Fruit fly (Drosophila melanogaster): ENCODE measurements around the gene foxo.

Gene foxo

DNA sequence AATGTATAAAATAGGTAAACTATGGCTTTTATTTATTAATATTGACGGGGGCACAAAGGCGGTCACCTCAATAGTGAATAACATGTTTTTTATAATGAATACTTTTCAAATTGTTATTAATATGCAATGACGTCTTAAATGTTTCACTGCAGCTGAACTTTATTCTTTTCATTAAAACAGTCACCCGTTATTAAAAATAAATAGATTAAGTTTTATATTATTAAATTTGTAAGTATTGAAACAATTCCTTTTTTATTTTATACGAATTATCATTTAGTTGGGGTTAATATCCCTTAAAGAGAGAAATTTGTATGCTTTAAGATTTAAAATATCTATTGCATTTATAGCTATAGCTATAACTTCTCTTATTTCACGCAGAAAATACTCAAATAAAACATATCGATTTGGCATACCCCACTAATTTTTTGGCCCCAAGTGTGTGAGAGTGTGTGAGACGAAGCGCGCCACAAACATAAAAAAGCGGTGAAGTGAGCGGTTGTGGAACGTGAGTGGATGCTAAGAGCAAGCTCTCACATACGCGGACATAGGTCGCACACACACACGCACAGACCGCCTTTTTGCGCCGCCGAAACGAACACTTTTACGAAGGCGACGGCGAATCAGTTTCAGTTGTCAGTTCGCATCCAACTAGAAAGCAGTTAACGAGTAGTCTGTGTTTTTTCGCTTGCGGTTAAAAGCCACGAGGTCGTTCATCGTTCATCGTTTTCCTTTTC, at the start of gene foxo:
TSS of gene foxo (plus strand) at position 626 of the 734 bp plus-strand sequence.
- TF ChIP-seq insv (optimal IDR thresholded peaks at IDR 0.05): no peak
- no peak for TF ChIP-seq psq (optimal IDR thresholded peaks at IDR 0.05)
- no peak for TF ChIP-seq Myc (optimal IDR thresholded peaks at IDR 0.05)
- TF ChIP-seq ttk (optimal IDR thresholded peaks at IDR 0.05): no peak
- no peak for TF ChIP-seq h (optimal IDR thresholded peaks at IDR 0.05)
- TF ChIP-seq Sin3A (optimal IDR thresholded peaks at IDR 0.05): no peak

DNA sequence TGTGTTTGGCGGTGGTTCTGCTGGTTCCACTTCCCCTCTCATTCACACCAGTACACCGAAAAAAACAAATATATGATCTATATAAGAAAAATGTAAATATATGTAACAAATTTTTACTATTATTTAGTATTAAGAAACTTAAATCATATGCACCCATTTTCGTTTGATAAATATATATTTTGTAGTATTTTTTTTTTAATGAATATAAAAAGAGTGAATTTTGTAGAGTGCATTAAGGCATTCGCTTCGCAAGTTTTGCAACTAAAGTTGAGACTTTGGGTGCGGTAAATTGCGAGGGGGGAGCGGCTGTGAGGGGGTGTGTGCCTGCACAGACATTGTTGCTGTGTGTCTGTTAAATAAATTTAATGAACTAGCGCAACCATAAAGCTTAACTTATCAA, 49.2 kb upstream of the foxo start:
- TF ChIP-seq Myc (optimal IDR thresholded peaks at IDR 0.05) (no peak), ttk (optimal IDR thresholded peaks at IDR 0.05) (no peak), Sin3A (optimal IDR thresholded peaks at IDR 0.05) (no peak), psq (optimal IDR thresholded peaks at IDR 0.05) (no peak), insv (optimal IDR thresholded peaks at IDR 0.05) (no peak)

DNA sequence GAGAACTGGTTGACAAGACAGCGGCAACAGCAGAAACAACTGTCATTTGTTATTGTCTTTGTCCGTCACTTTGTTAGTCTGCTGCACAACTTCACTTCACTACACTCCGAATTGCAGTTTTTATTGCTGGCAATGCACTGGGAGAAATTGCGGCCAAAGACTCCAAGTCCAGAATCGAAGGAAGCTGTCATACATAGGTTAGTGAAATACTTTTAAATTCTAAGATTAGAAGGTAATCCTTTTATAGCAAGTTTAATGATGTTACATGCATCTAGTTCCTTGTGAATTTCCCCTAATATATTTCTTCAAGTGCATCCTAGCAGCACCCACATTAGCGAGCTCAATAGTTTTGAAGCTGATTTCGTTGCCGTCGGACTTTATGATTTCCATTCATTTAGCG, 47.9 kb upstream of the foxo start:
- TF ChIP-seq Myc (optimal IDR thresholded peaks at IDR 0.05): no peak
- TF ChIP-seq ttk (optimal IDR thresholded peaks at IDR 0.05): no peak
- TF ChIP-seq Sin3A (optimal IDR thresholded peaks at IDR 0.05): no peak
- no peak for TF ChIP-seq h (optimal IDR thresholded peaks at IDR 0.05)
- TF ChIP-seq insv (optimal IDR thresholded peaks at IDR 0.05): no peak
- no peak for TF ChIP-seq psq (optimal IDR thresholded peaks at IDR 0.05)

DNA sequence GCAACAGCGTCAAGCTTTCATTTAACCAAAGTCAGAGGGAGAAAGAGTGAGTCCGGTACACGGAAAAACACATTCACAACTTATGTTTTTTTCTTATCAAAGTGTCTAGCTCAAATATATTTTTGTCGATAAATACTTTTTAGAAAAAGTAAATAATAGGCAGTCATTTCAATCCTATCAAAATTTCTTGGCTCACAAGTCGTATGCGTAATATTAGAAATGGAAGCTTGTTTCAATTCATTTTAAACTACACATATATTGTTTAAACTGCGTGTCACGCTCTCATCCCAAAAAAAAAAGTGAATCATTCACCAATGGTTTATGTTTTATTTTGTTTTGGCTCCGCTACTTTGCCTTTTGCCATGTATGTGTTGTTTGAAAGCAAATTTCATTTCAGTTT, 47.1 kb upstream of the foxo start:
- TF ChIP-seq Sin3A (optimal IDR thresholded peaks at IDR 0.05): no peak
- no peak for TF ChIP-seq h (optimal IDR thresholded peaks at IDR 0.05)

DNA sequence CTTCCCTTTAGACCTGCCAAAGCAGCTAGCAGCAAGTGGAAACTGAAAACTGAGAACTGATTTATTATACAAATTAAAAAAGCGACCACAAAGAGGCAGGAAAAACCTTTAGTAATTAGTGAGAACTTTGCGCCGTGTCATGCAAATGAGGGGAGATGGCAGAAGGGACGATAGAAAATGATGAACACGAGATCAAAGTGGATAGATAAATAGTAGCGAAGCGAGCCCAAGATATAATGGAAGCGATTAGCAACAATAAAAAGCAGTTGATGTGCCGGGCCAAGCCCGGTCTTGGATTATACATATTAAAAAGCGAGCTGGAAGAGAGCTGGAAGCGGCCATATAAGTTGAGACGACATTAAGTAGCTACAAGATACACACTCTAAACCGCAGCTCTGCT, 45.6 kb upstream of the foxo start:
- TF ChIP-seq ttk (optimal IDR thresholded peaks at IDR 0.05) (no peak), insv (optimal IDR thresholded peaks at IDR 0.05) (no peak), Sin3A (optimal IDR thresholded peaks at IDR 0.05) (no peak), Myc (optimal IDR thresholded peaks at IDR 0.05) (no peak), psq (optimal IDR thresholded peaks at IDR 0.05) (no peak), h (optimal IDR thresholded peaks at IDR 0.05) (no peak)

DNA sequence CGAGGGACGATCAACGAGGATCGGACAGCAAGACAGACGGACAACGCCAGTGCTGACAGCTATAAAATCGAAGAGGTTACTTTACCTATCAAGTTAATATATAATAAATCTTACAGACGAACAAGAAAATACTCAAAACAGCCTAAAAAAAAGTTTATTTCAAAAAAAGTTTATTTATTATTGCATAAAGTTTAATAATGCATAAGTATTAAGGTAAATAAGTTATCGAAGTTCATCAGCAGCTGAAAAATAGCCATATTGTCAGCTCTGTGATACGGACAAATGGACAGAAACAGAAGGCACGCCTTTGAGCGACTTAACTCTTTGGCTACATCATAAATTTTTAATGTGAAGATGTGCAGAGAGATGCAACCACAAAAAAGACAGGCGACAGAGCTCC, 45.1 kb upstream of the foxo start:
- no peak for TF ChIP-seq insv (optimal IDR thresholded peaks at IDR 0.05)
- TF ChIP-seq Myc (optimal IDR thresholded peaks at IDR 0.05): no peak

DNA sequence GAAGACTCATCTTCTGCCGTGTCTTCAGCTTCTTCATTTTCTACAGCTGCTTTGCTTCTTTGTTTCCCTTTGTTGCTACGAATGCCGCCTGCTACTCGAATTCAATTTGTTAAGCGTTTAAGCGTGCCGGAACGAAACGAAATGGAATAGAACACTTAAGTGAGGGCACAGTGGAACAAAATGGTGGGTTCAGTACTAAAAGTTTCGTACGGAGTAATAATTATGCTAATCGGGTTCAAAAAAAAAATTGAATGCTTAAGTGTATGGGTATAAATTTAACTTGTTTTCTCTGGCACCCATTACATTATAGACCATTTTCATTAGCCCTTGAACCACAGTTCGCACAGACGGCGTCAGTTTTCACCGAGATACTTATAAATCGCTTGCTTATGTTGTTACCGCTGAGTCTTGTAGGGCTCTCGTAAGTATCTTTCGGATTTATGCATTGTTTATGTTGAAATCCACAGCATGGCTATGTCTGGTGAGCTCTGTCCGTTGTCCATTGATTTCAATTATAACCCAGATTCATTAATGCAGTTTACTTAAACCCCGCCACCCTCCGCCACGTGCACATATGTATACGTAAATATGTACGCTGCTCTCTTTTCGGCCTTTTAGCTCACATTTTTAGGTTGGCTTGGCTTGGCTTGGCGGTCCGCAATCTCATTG, 44.1 kb upstream of the foxo start:
- TF ChIP-seq ttk (optimal IDR thresholded peaks at IDR 0.05) (no peak), h (optimal IDR thresholded peaks at IDR 0.05) (no peak), insv (optimal IDR thresholded peaks at IDR 0.05) (no peak), Sin3A (optimal IDR thresholded peaks at IDR 0.05) (no peak), Myc (optimal IDR thresholded peaks at IDR 0.05) (no peak), psq (optimal IDR thresholded peaks at IDR 0.05) (no peak)

DNA sequence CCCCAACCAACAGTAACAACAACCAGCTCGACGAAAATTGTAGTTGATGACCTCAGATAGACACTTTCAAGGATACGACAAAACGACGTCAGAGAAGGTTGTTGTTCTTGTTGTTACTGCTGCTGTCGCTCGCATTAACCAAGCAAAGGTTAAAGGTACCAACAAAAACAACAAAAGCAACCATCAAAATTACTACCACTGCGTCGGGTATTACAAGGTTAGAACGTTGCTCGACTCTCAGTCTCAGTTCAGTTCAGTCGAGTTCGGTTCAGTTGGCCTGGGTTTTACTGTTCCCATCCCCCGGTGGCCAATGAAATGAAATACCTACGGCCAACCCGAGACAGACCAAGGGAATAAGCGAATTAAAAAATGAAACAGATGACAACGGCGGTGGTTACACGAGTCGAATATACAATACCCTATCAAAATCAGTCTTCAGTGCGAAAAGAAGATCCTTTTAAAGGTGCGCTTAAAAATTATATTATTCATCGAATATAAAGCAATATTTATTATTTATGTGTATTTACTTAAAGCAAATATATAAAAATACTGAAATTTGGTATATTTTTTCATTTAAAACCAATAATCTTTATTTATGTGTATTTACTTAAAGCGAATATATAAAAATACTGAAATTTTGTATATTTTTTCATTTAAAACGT, 42.8 kb upstream of the foxo start:
- TF ChIP-seq psq (optimal IDR thresholded peaks at IDR 0.05) (no peak), Sin3A (optimal IDR thresholded peaks at IDR 0.05) (no peak), Myc (optimal IDR thresholded peaks at IDR 0.05) (no peak), ttk (optimal IDR thresholded peaks at IDR 0.05) (no peak), h (optimal IDR thresholded peaks at IDR 0.05) (no peak), insv (optimal IDR thresholded peaks at IDR 0.05) (no peak)

DNA sequence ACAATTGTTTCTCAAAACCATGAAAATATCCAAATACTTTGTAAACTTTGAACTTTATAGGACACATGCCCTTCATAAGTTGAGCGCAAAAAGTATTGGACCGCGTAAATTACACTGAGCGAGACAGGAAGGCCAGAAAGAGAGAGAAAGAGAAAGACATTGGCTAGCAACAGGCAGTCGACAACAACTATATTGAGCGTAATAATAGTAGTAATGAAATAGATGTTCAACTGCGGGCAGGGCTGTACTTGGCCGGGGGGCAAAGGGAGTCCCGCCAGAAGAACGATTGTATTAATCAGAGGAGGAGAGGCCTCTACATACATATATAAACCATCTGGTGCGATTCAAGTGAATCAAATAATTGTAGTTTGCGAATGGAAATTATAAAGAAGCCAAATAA, 42.2 kb upstream of the foxo start:
- TF ChIP-seq ttk (optimal IDR thresholded peaks at IDR 0.05) (no peak), psq (optimal IDR thresholded peaks at IDR 0.05) (no peak), Sin3A (optimal IDR thresholded peaks at IDR 0.05) (no peak), h (optimal IDR thresholded peaks at IDR 0.05) (no peak), insv (optimal IDR thresholded peaks at IDR 0.05) (no peak), Myc (optimal IDR thresholded peaks at IDR 0.05) (no peak)

DNA sequence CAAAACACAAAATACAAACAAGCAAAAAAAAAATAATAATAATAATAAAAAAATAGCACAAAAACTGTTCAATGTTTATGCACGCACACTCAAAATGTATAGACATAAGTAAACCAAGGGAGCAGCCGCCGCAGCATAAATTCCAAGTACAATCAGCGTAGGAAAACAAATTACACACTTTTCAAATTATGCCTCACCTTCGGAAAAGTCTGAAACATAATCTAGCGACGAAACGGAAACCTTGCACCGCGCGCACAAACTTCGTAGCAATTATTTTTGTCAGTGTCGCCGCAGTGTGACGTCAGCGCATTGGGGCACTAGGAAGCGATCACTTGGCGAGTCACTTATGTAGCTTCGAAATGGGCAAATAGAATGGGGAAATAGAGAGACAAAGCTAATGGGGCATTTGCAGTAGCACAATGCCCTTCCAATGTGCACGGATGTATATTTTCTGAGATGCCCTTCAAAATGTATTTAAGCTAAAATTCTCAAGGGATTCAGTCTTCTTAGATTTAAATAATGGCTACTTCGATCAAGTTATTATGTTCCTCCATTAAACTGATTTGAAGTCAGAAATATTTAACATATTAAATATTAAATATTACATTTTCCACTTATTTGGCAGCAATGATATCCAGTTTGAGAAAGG, 39.9 kb upstream of the foxo start:
- TF ChIP-seq psq (optimal IDR thresholded peaks at IDR 0.05): no peak
- TF ChIP-seq Myc (optimal IDR thresholded peaks at IDR 0.05): no peak
- TF ChIP-seq ttk (optimal IDR thresholded peaks at IDR 0.05): no peak

DNA sequence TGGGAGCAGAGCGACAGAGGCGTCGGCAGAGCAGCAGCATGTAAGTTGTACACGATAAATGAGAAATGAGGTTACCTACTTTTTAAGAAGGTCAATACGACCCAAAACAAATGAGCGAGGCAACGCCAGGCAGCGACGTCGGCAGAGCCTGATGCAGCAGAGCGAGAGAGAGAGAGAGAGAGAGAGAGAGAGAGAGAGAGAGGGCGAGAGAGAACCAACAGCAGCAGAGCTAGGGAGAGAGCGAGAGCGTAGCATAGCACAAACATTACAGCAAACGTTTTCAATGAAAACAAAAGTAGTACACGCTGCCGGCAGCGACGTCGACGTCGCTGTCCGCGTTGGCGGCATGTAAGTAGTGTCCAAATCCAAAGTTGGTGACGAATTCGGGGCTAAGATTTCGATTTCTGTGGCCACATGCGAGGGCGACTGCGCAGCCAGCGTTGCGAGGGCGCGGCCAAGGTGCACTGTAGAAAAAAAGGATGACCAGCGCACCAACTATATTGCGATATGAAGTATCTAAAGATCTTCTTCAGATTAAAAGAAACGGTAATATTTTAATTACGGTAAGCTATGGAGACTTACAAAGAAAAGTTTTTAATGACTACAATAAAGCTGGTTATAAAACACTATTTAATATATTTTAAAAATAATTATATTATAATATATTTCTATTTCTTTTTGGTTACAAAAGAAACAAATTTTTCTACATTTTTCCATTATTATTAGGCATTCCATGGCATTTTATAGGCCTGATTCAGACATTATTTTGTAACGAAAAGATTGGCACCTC, 38.9 kb upstream of the foxo start:
- TF ChIP-seq ttk (optimal IDR thresholded peaks at IDR 0.05): no peak
- no peak for TF ChIP-seq Sin3A (optimal IDR thresholded peaks at IDR 0.05)
- no peak for TF ChIP-seq psq (optimal IDR thresholded peaks at IDR 0.05)
- no peak for TF ChIP-seq Myc (optimal IDR thresholded peaks at IDR 0.05)
- no peak for TF ChIP-seq h (optimal IDR thresholded peaks at IDR 0.05)

DNA sequence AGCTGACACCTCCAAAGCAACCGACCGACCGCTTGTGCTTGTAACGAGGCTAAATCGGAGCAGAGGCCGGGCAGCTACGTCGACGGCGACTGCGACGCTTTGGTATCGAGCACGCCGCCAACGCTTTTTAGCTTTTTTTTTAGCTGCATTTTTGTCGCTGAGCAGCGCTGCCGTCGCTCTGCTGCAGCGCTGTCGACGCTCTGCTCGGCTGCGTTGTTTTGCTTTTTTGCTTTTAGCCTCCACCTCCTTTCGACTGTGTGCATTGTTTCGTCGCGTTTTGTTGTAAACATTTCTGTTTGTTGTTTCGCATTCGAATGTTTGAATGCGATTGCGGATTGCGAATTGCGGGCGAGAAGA, 38.3 kb upstream of the foxo start:
- no peak for TF ChIP-seq ttk (optimal IDR thresholded peaks at IDR 0.05)
- TF ChIP-seq insv (optimal IDR thresholded peaks at IDR 0.05): no peak
- no peak for TF ChIP-seq Sin3A (optimal IDR thresholded peaks at IDR 0.05)
- no peak for TF ChIP-seq h (optimal IDR thresholded peaks at IDR 0.05)
- no peak for TF ChIP-seq psq (optimal IDR thresholded peaks at IDR 0.05)
- no peak for TF ChIP-seq Myc (optimal IDR thresholded peaks at IDR 0.05)

Data from Kc167 (cell line).